Fruit fly (Drosophila melanogaster): ENCODE data around the gene yem.

DNA sequence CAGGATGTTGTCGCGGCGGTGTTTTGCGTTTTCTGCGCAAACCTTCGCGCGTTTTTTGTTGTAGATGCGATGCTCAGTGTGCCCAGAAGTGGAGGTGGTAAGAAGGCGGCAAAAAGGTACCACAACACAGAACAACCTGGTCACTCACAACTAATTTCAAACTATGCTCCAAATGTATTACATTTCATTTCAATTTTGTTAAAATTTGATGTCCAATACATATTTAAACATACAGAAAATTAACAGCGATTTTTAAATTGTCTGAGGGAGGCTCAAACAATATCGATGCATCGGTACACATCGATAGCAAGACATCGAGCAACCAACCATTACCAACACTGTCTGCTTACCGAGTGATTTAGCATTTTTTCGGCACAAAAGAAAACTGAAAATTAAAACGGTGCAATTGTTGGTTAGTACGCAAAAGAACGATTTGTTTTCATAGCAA lies 30.5 kb upstream of the yem start, which contains the start of the genes Slbp and Rpn2:
- TF ChIP-seq Sox15 (GFP tag; optimal IDR thresholded peaks at IDR 0.05) (no peak), CG32006 (GFP tag; optimal IDR thresholded peaks at IDR 0.05) (no peak), Ets96B (tag; optimal IDR thresholded peaks at IDR 0.05) (peak; percentile 29)
